Worm (Caenorhabditis elegans): ENCODE measurements around the gene txt-3.

DNA sequence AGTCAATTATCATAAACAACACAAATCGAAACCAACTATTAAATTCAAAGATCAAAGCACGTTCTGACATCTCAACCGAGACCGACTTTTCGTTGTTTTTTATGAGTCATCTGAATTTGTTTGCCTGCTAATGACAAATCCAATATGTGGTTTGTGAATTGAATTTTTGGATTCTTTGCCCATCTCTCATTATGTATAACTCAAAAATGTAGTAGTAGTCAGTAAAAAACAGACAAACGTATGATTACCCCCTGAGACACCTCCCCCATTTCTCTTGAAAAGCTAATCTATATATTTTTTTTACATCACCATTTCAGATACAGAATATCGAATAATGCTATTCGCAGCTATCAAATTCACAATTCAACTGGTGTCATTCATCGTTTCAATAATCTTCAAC, 18.0 kb upstream of the txt-3 start, which contains the start of gene str-169:
- TF ChIP-seq ceh-36 (tag; optimal IDR thresholded peaks at IDR 0.05) (no peak), F13C5.2 (tag; optimal IDR thresholded peaks at IDR 0.05) (no peak), ama-1 (optimal IDR thresholded peaks at IDR 0.05) (no peak), scrt-1 (GFP tag; IDR thresholded peaks at IDR 0.05) (no peak)

Data from whole organism, early embryonic.